Fruit fly (Drosophila melanogaster) whole organism, embryonic: ENCODE data around the gene Pde6.

Source experiments
- Aef1 ChIP-seq: fragments of 200-800 bp; sonication (Bioruptor generic); IDR thresholded peaks from 3 replicates; pipeline ENCODE4 v1.3.6; 2022; ENCODE audit warnings: missing biosample characterization, missing genetic modification characterization
- B-H2 ChIP-seq: fragments of 200-800 bp; sonication (Bioruptor generic); optimal IDR thresholded peaks from 2 replicates; lab custom pipeline; 2018; ENCODE audit warnings: missing biosample characterization, mild to moderate bottlenecking, missing genetic modification characterization
- CG10209 ChIP-seq: fragments of 200-800 bp; sonication (Bioruptor generic); optimal IDR thresholded peaks from 3 replicates; lab custom pipeline; 2017; ENCODE audit warnings: missing biosample characterization, mild to moderate bottlenecking, missing genetic modification characterization, missing genetic modification reagents
- CG10979 ChIP-seq: fragments of 200-800 bp; sonication (Bioruptor generic); optimal IDR thresholded peaks from 2 replicates; lab custom pipeline; 2018; ENCODE audit warnings: missing biosample characterization, mild to moderate bottlenecking, missing genetic modification characterization, moderate library complexity
- CG12155 ChIP-seq: fragments of 200-800 bp; sonication (Bioruptor generic); optimal IDR thresholded peaks from 3 replicates; lab custom pipeline; 2016; ENCODE audit warnings: missing biosample characterization, missing genetic modification characterization
- CG12236 ChIP-seq: fragments of 200-800 bp; sonication (Bioruptor generic); optimal IDR thresholded peaks from 2 replicates; lab custom pipeline; 2016; ENCODE audit warnings: missing biosample characterization, missing genetic modification characterization
- CG12942 ChIP-seq: fragments of 200-800 bp; sonication (Bioruptor generic); optimal IDR thresholded peaks from 3 replicates; lab custom pipeline; 2016; ENCODE audit warnings: missing biosample characterization, missing genetic modification characterization
- CG14860 ChIP-seq: fragments of 200-800 bp; sonication (Bioruptor generic); IDR thresholded peaks from 3 replicates; pipeline ENCODE4 v1.3.6; 2022; ENCODE audit warnings: missing biosample characterization, missing genetic modification characterization; ENCODE audit not compliant: partially characterized antibody
- CG15479 ChIP-seq: fragments of 200-800 bp; sonication (Bioruptor generic); optimal IDR thresholded peaks from 3 replicates; lab custom pipeline; 2019; ENCODE audit warnings: missing biosample characterization, mild to moderate bottlenecking, missing genetic modification characterization, moderate library complexity
- CG1602 ChIP-seq: fragments of 200-800 bp; sonication (Bioruptor generic); optimal IDR thresholded peaks from 3 replicates; lab custom pipeline; 2016; ENCODE audit warnings: missing biosample characterization, missing genetic modification characterization
- CG17829 ChIP-seq: fragments of 200-800 bp; optimal IDR thresholded peaks from 2 replicates; lab custom pipeline; 2019; ENCODE audit warnings: missing biosample characterization, mild to moderate bottlenecking, missing genetic modification characterization, moderate library complexity
- CG18262 ChIP-seq: fragments of 200-800 bp; optimal IDR thresholded peaks from 3 replicates; lab custom pipeline; 2019; ENCODE audit warnings: missing biosample characterization, mild to moderate bottlenecking, missing genetic modification characterization, moderate library complexity
- CG2712 ChIP-seq: fragments of 200-800 bp; optimal IDR thresholded peaks from 3 replicates; lab custom pipeline; 2019; ENCODE audit warnings: missing biosample characterization, mild to moderate bottlenecking, missing genetic modification characterization, moderate library complexity
- CG2889 ChIP-seq: fragments of 200-800 bp; sonication (Bioruptor generic); IDR thresholded peaks from 3 replicates; pipeline ENCODE4 v1.3.6; 2022; ENCODE audit warnings: missing biosample characterization, missing genetic modification characterization
- CG30431 ChIP-seq: fragments of 200-800 bp; sonication (Bioruptor generic); optimal IDR thresholded peaks from 2 replicates; lab custom pipeline; 2017; ENCODE audit warnings: missing biosample characterization, missing genetic modification characterization
- CG31441 ChIP-seq: fragments of 200-800 bp; sonication (Bioruptor generic); IDR thresholded peaks from 2 replicates; pipeline ENCODE4 v1.3.6; 2022; ENCODE audit warnings: missing biosample characterization, missing genetic modification characterization
- CG3726 ChIP-seq: fragments of 200-800 bp; sonication (Bioruptor generic); IDR thresholded peaks from 3 replicates; pipeline ENCODE4, ENCODE4 v1.3.6; 2022; ENCODE audit warnings: missing biosample characterization, missing genetic modification characterization
- CG4282 ChIP-seq: fragments of 200-800 bp; sonication (Bioruptor generic); optimal IDR thresholded peaks from 2 replicates; lab custom pipeline; 2016; ENCODE audit warnings: missing biosample characterization, missing genetic modification characterization
- CG4617 ChIP-seq: fragments of 200-800 bp; sonication (Bioruptor generic); optimal IDR thresholded peaks from 3 replicates; lab custom pipeline; 2016; ENCODE audit warnings: missing biosample characterization, missing genetic modification characterization, borderline replicate concordance
- CG6272 ChIP-seq: fragments of 200-800 bp; sonication (Bioruptor generic); IDR thresholded peaks from 2 replicates; pipeline ENCODE4 v1.3.6; 2022; ENCODE audit warnings: missing biosample characterization, missing genetic modification characterization
- CG7987 ChIP-seq: fragments of 200-800 bp; sonication (Bioruptor generic); optimal IDR thresholded peaks from 2 replicates; lab custom pipeline; 2018; ENCODE audit warnings: missing biosample characterization, mild to moderate bottlenecking, missing genetic modification characterization, moderate library complexity
- CG9727 ChIP-seq: fragments of 200-800 bp; sonication (Bioruptor generic); optimal IDR thresholded peaks from 3 replicates; lab custom pipeline; 2017; ENCODE audit warnings: missing biosample characterization, mild to moderate bottlenecking, missing genetic modification characterization
- Dfd ChIP-seq, 2 experiments: fragments of >200 bp; optimal IDR thresholded peaks; 2 replicates each; lab custom pipeline; 2017; ENCODE audit warnings: missing biosample characterization in 2 of 2, missing genetic modification characterization in 2 of 2
- Doc3 ChIP-seq: fragments of 200-800 bp; sonication (Bioruptor generic); IDR thresholded peaks from 3 replicates; pipeline ENCODE4 v1.3.6; 2022; ENCODE audit warnings: missing biosample characterization, missing genetic modification characterization; ENCODE audit not compliant: partially characterized antibody
- ERR ChIP-seq: fragments of 200-800 bp; sonication (Bioruptor generic); optimal IDR thresholded peaks from 2 replicates; lab custom pipeline; 2016; ENCODE audit warnings: missing biosample characterization, missing genetic modification characterization
- HHEX ChIP-seq: fragments of 200-800 bp; sonication (Bioruptor generic); optimal IDR thresholded peaks from 3 replicates; lab custom pipeline; 2017; ENCODE audit warnings: missing biosample characterization, mild to moderate bottlenecking, missing genetic modification characterization, missing genetic modification reagents
- Sox102F ChIP-seq: fragments of 200-800 bp; sonication (Bioruptor generic); optimal IDR thresholded peaks from 2 replicates; lab custom pipeline; 2018; ENCODE audit warnings: missing biosample characterization, mild to moderate bottlenecking, missing genetic modification characterization, moderate library complexity
- Ssrp ChIP-seq: fragments of 200-800 bp; sonication (Bioruptor generic); optimal IDR thresholded peaks from 2 replicates; lab custom pipeline; 2018; ENCODE audit warnings: missing biosample characterization, mild to moderate bottlenecking, missing genetic modification characterization, moderate library complexity
- Stat92E ChIP-seq, 3 experiments: fragments of >200 bp in 2 of 3; fragments of 200-800 bp in 1 of 3; sonication (Bioruptor generic) in 1 of 3; optimal IDR thresholded peaks; 2 replicates each; lab custom pipeline; 2017 to 2019; ENCODE audit warnings: missing biosample characterization in 3 of 3, missing genetic modification characterization in 3 of 3, mild to moderate bottlenecking in 1 of 3, moderate library complexity in 1 of 3
- Xbp1 ChIP-seq: fragments of 200-800 bp; sonication (Bioruptor generic); optimal IDR thresholded peaks from 3 replicates; lab custom pipeline; 2016; ENCODE audit warnings: missing biosample characterization, mild to moderate bottlenecking, missing genetic modification characterization
- bsh ChIP-seq, 2 experiments: fragments of 200-800 bp; sonication (Bioruptor generic); optimal IDR thresholded peaks; 2 replicates each; lab custom pipeline; 2017 to 2018; ENCODE audit warnings: mild to moderate bottlenecking in 2 of 2, missing biosample characterization in 2 of 2, missing genetic modification characterization in 2 of 2, moderate library complexity in 1 of 2
- cad ChIP-seq: fragments of >200 bp; optimal IDR thresholded peaks from 2 replicates; lab custom pipeline; 2017; ENCODE audit warnings: missing biosample characterization, missing genetic modification characterization
- chif ChIP-seq, 2 experiments: fragments of 200-800 bp; sonication (Bioruptor generic); optimal IDR thresholded peaks; 3 replicates each; lab custom pipeline; 2016; ENCODE audit warnings: missing biosample characterization in 2 of 2, missing genetic modification characterization in 2 of 2
- ci ChIP-seq: fragments of 200-800 bp; sonication (Bioruptor generic); IDR thresholded peaks from 3 replicates; pipeline ENCODE4 v1.3.6; 2022; ENCODE audit warnings: missing biosample characterization, missing genetic modification characterization
- dmrt11E ChIP-seq: fragments of 200-800 bp; sonication (Bioruptor generic); optimal IDR thresholded peaks from 3 replicates; lab custom pipeline; 2018; ENCODE audit warnings: missing biosample characterization, mild to moderate bottlenecking, missing genetic modification characterization, moderate library complexity
- exex ChIP-seq: fragments of 200-800 bp; sonication (Bioruptor generic); optimal IDR thresholded peaks from 4 replicates; lab custom pipeline; 2018; ENCODE audit warnings: missing biosample characterization, mild to moderate bottlenecking, missing genetic modification characterization, moderate library complexity
- fd96Cb ChIP-seq: fragments of 200-800 bp; sonication (Bioruptor generic); optimal IDR thresholded peaks from 2 replicates; lab custom pipeline; 2018; ENCODE audit warnings: missing biosample characterization, mild to moderate bottlenecking, missing genetic modification characterization, moderate library complexity
- gem ChIP-seq: fragments of 200-800 bp; sonication (Bioruptor generic); optimal IDR thresholded peaks from 2 replicates; lab custom pipeline; 2019; ENCODE audit warnings: missing biosample characterization, mild to moderate bottlenecking, missing genetic modification characterization, moderate library complexity
- inv ChIP-seq: fragments of 200-800 bp; sonication (Bioruptor generic); IDR thresholded peaks from 2 replicates; pipeline ENCODE4 v1.3.6; 2022; ENCODE audit warnings: missing biosample characterization, missing genetic modification characterization; ENCODE audit not compliant: partially characterized antibody
- lilli ChIP-seq: fragments of 200-800 bp; sonication (Bioruptor generic); optimal IDR thresholded peaks from 3 replicates; lab custom pipeline; 2016; ENCODE audit warnings: missing biosample characterization, missing genetic modification characterization
- lola ChIP-seq, 3 experiments: fragments of >200 bp in 2 of 3; fragments of 200-800 bp in 1 of 3; sonication (Bioruptor generic) in 1 of 3; optimal IDR thresholded peaks; 2 replicates each; lab custom pipeline; 2017 to 2019; ENCODE audit warnings: missing biosample characterization in 3 of 3, missing genetic modification characterization in 3 of 3, mild to moderate bottlenecking in 1 of 3, moderate library complexity in 1 of 3
- maf-S ChIP-seq: fragments of 200-800 bp; sonication (Bioruptor generic); optimal IDR thresholded peaks from 2 replicates; lab custom pipeline; 2016; ENCODE audit warnings: missing biosample characterization, missing genetic modification characterization
- p53 ChIP-seq: fragments of 200-800 bp; sonication (Bioruptor generic); optimal IDR thresholded peaks from 2 replicates; lab custom pipeline; 2016; ENCODE audit warnings: missing biosample characterization, missing genetic modification characterization
- sens ChIP-seq: fragments of 200-800 bp; sonication (Bioruptor generic); peaks from one replicate; lab custom pipeline; 2016; ENCODE audit warnings: missing biosample characterization, missing genetic modification characterization
- sug ChIP-seq: fragments of 200-800 bp; optimal IDR thresholded peaks from 2 replicates; lab custom pipeline; 2019; ENCODE audit warnings: missing biosample characterization, mild to moderate bottlenecking, missing genetic modification characterization, moderate library complexity
- toy ChIP-seq: fragments of 200-800 bp; sonication (Bioruptor generic); IDR thresholded peaks from 2 replicates; pipeline ENCODE4 v1.3.6; 2022; ENCODE audit warnings: missing biosample characterization, missing genetic modification characterization
- zf30C ChIP-seq: fragments of 200-800 bp; sonication (Bioruptor generic); optimal IDR thresholded peaks from 3 replicates; lab custom pipeline; 2018; ENCODE audit warnings: missing biosample characterization, mild to moderate bottlenecking, missing genetic modification characterization

Gene Pde6

dm6 chr3R:14586480-14587443 lies 28.7 kb upstream of the Pde6 start:
- TF ChIP-seq gem (tag; lab: Kevin White, UChicago): peak; percentile 58
- TF ChIP-seq sug (tag; lab: Kevin White, UChicago): no peak
- no peak for TF ChIP-seq CG4617 (GFP tag; lab: Kevin White, UChicago)
- peak; percentile 58 for TF ChIP-seq CG18262 (tag; lab: Kevin White, UChicago)
- no peak for TF ChIP-seq toy
- peak; percentile 24 for TF ChIP-seq CG15479
- TF ChIP-seq cad (GFP tag; lab: Kevin White, UChicago): peak; percentile 88
- no peak for TF ChIP-seq CG2889 (GFP tag; lab: Robert Waterston, UW)
- no peak for TF ChIP-seq CG12236 (GFP tag; lab: Kevin White, UChicago)
- TF ChIP-seq lilli: no peak
- TF ChIP-seq p53 (GFP tag; lab: Kevin White, UChicago): no peak
- no peak for TF ChIP-seq Xbp1 (GFP tag; lab: Kevin White, UChicago)
- no peak for TF ChIP-seq CG14860
- TF ChIP-seq HHEX (GFP tag; lab: Kevin White, UChicago): no peak
- TF ChIP-seq CG2712: peak; percentile 71
- peak; percentile 52 for TF ChIP-seq CG9727
- no peak for TF ChIP-seq Doc3 (GFP tag; lab: Robert Waterston, UW)
- TF ChIP-seq CG17829 (tag; lab: Kevin White, UChicago): peak; percentile 33
- peak in 1 of 2 experiments; percentile 8 for TF ChIP-seq bsh (GFP tag; optimal IDR thresholded peaks at IDR 0.05; lab: Kevin White, UChicago)
- no peak for TF ChIP-seq fd96Cb (tag; lab: Kevin White, UChicago)
- TF ChIP-seq CG10979 (tag; lab: Kevin White, UChicago): peak; percentile 5
- no peak for TF ChIP-seq CG30431
- TF ChIP-seq exex: no peak
- TF ChIP-seq Sox102F: peak; percentile 16
- TF ChIP-seq Ssrp (tag; lab: Kevin White, UChicago): peak; percentile 26
- TF ChIP-seq CG12155 (GFP tag; lab: Kevin White, UChicago): no peak
- no peak for TF ChIP-seq CG6272
- no peak for TF ChIP-seq Stat92E (GFP tag; optimal IDR thresholded peaks at IDR 0.05; lab: Kevin White, UChicago)
- peak; percentile 79 for TF ChIP-seq sens (GFP tag; lab: Kevin White, UChicago)
- 0 out of 2 replicates have a peak, but pooled peaks have one; percentile 38 for TF ChIP-seq CG31441 (GFP tag; lab: Robert Waterston, UW)
- TF ChIP-seq CG4282 (GFP tag; lab: Kevin White, UChicago): no peak
- no peak for TF ChIP-seq inv (GFP tag; lab: Robert Waterston, UW)
- no peak for TF ChIP-seq Aef1
- TF ChIP-seq Dfd (GFP tag; optimal IDR thresholded peaks at IDR 0.05; lab: Kevin White, UChicago): no peak
- no peak for TF ChIP-seq CG10209
- TF ChIP-seq CG12942 (GFP tag; lab: Kevin White, UChicago): no peak
- no peak for TF ChIP-seq CG7987 (GFP tag; lab: Kevin White, UChicago)
- TF ChIP-seq maf-S: no peak
- no peak for TF ChIP-seq B-H2
- peak in 1 of 2 experiments; percentile 12 for TF ChIP-seq chif (GFP tag; optimal IDR thresholded peaks at IDR 0.05; lab: Kevin White, UChicago)
- peak in 1 of 3 experiments; percentile 71 for TF ChIP-seq lola (GFP tag; optimal IDR thresholded peaks at IDR 0.05; lab: Kevin White, UChicago)
- TF ChIP-seq ci (GFP tag; lab: Robert Waterston, UW): no peak
- TF ChIP-seq CG3726: no peak
- peak; percentile 65 for TF ChIP-seq zf30C (GFP tag; lab: Kevin White, UChicago)
- TF ChIP-seq dmrt11E (tag; lab: Kevin White, UChicago): peak; percentile 75
- peak; percentile 11 for TF ChIP-seq CG1602 (GFP tag; lab: Kevin White, UChicago)
- TF ChIP-seq ERR: no peak
